Worm (Caenorhabditis elegans): ENCODE results near the gene ssl-1.

DNA sequence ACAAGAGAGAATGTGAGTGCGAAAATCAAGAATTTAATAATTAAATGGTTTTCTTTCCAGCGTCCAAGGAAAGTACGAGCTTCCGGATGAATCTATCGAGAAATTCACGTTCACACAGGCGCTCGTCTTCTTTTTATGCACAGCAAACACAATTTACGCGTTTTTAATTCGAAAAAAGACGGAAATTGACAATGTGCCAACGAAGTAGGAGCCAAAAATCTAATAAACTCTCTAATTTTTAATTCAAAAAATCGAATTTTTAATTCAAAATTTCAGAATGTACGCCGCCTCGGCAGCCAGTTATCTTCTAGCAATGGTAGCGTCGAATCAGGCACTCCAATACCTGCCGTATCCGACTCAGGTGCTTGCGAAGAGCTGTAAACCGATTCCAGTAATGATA lies 2.7 kb upstream of the ssl-1 start:
- no peak for TF ChIP-seq nhr-12 (tag; optimal IDR thresholded peaks at IDR 0.05)
- no peak for TF ChIP-seq ceh-83 (GFP tag; optimal IDR thresholded peaks at IDR 0.05)
- TF ChIP-seq elt-3 (tag; optimal IDR thresholded peaks at IDR 0.05): no peak
- TF ChIP-seq tbx-8 (GFP tag; optimal IDR thresholded peaks at IDR 0.05): no peak
- no peak for TF ChIP-seq unc-39 (tag; optimal IDR thresholded peaks at IDR 0.05)
- no peak for TF ChIP-seq M03D4.4 (tag; optimal IDR thresholded peaks at IDR 0.05)
- no peak for TF ChIP-seq ztf-11 (tag; optimal IDR thresholded peaks at IDR 0.05)
- no peak for TF ChIP-seq pha-4 (tag; optimal IDR thresholded peaks at IDR 0.05)
- TF ChIP-seq mep-1 (tag; optimal IDR thresholded peaks at IDR 0.05): no peak
- no peak for TF ChIP-seq ceh-39 (tag; optimal IDR thresholded peaks at IDR 0.05)
- no peak for TF ChIP-seq snpc-4 (tag; optimal IDR thresholded peaks at IDR 0.05)
